Worm (Caenorhabditis elegans) whole organism, L4/young adult: ENCODE measurements around the gene rgr-1.
"Not testable (repeated sequence)": the region's sequence is repeated elsewhere in the genome, so short reads cannot be mapped to it uniquely, and the experiment has no call there.

Experiments used
- W03F9.2 ChIP-seq: fragments of 150-350 bp; optimal IDR thresholded peaks from 2 replicates; lab custom pipeline; 2014; ENCODE audit warnings: missing biosample characterization, missing genetic modification characterization
- dao-5 ChIP-seq: sonication (generic microtip); optimal IDR thresholded peaks from 2 replicates; lab custom pipeline; 2016; ENCODE audit warnings: missing genotype, missing genetic modification characterization, moderate library complexity, missing compliant biosample characterization
- him-1 ChIP-seq: sonication (generic microtip); optimal IDR thresholded peaks from 2 replicates; lab custom pipeline; 2016; ENCODE audit warnings: missing genotype, missing genetic modification reagents, missing genetic modification characterization, missing compliant biosample characterization

rgr-1 gene

DNA sequence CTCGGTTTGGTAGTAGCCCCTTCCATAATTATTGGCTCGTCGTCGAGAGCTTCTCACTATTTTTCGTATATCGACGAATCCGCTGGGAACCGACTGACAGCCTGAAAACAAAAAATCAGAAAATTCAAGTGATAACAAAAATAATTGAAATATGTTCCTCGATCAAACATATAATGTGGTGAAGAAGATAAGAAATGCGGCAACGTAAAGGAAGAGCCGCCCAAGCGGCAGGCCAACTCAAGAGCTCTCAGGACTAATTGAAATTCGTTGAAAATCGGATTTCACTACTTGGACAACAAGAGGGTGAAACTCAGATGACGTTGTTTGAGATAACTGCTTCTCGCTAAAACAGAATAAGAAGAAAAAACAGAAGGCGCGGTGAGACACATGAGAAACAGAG is 3.5 kb upstream of the rgr-1 start, which contains the start of gene slc-17.2:
Gene slc-17.2, minus strand, starts transcription at position 101 of the 400 bp plus-strand sequence.
- TF ChIP-seq him-1 (tag; lab: Kevin White, UChicago) = no peak
- no peak for TF ChIP-seq dao-5 (tag; lab: Kevin White, UChicago)
- no peak for TF ChIP-seq W03F9.2 (tag; lab: Kevin White, UChicago)

DNA sequence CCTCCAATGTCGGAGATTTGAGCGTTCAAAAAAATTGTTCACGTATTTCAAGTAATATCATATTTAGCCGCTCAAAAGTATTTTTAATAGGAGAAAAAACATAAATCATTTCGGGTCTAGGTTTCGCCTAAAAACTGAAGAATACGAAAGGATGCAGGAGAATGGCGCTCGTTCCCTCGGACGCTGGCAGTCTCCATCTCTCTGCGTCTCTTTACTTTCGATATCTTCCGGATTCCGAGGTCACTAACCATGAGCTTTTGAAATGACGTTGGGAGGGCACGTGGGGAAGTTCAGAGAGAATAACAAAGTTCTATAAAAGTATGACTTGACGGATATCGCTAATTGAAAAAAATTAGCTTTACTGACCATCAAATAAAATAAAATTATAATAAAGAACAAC is 2.6 kb upstream of the rgr-1 start:
- TF ChIP-seq him-1 (tag; lab: Kevin White, UChicago) (no peak), dao-5 (tag; lab: Kevin White, UChicago) (no peak), W03F9.2 (tag; lab: Kevin White, UChicago) (no peak)

DNA sequence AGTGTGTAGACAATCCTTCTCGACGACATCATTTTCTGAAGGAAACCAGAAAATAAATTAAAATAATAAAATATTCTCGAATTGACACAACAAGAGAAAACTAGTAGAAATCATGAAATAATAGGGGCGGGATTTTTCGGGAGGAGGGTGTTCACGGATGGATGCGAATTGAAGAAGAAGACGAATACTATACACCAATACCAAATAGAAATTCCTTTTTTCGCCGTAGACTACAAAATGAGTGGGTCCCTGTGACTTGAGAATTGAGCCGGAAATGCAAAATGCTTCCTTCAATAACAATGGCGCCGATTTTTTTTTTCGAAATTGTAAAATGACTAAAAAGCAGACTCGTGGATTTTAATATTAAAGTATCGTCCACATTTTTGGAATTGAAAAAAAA is 7.5 kb downstream of the rgr-1 start, which contains the start of gene nlp-48:
Gene nlp-48, minus strand, starts transcription at position 101 of the 400 bp plus-strand sequence.
- TF ChIP-seq dao-5 (tag; lab: Kevin White, UChicago) = no peak

DNA sequence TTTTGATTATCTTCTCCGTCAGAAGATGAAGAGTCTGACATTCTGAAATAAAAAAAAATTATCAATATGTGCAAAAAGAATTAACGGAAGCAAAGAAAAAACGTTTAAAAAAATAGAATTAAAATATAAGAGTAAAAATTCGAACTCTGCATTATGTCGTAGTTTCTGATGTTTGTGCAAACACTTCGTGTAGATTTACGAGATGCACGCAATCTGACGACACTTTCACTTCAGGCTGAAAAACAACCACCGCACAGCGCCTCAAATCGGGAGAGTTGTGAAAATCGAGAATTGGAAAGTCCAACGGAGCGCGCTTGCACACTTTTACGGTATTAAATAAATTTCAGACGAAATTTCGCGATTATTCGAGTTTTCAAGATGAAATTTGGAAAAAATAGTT is 13.1 kb downstream of the rgr-1 start, which contains the start of gene T26G10.1:
Gene T26G10.1, minus strand, starts transcription at position 42 of the 400 bp plus-strand sequence.
- TF ChIP-seq him-1 (tag; lab: Kevin White, UChicago) = no peak
- TF ChIP-seq dao-5 (tag; lab: Kevin White, UChicago) = no peak
- peak; percentile 44 for TF ChIP-seq W03F9.2 (tag; lab: Kevin White, UChicago)

DNA sequence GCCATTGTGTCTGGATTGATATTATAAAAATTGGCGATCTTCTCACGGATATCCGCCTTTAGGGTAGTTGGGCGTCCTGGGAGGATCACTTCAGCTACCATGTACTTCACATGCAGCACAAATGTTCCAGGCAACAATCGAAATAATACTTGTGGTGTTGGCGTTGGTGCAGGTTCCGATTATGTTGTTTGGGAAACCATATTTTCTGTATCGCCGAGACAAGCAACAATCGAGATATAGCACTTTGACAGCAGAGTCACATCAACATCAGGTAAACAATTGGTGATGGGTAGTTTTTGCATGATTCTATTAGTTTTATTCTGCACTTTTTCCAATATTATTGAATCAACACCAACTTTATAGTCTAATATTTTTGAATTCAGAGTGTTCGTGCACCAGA is 19.8 kb downstream of the rgr-1 start, which contains the start of gene T26G10.3:
Gene T26G10.3, minus strand, starts transcription at position 101 of the 400 bp plus-strand sequence.
- no peak for TF ChIP-seq W03F9.2 (tag; lab: Kevin White, UChicago)
- no peak for TF ChIP-seq him-1 (tag; lab: Kevin White, UChicago)
- no peak for TF ChIP-seq dao-5 (tag; lab: Kevin White, UChicago)

DNA sequence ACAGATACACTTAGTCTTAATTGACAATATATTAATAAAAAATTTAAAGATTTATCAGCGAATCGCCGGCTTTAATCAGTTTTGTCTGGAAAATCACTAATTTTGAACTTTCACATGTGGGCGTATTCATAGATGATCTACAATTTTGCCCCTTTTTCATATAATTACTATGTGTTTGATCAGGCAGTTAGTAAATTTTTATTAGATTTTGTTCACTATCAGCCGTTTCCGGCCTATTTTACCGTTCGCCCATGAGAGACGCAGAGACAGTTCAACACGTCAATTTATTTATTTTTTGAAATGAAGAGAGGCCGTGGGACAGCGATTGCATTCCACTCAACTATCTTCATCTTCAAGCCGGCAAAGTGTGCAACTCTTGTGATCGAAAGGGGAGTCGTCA is 26.7 kb downstream of the rgr-1 start, which contains the start of gene T26G10.4:
Gene T26G10.4, plus strand, starts transcription at position 301 of the 400 bp plus-strand sequence.
- not testable (repeated sequence) for TF ChIP-seq W03F9.2, him-1, dao-5 (tag; lab: Kevin White, UChicago)

DNA sequence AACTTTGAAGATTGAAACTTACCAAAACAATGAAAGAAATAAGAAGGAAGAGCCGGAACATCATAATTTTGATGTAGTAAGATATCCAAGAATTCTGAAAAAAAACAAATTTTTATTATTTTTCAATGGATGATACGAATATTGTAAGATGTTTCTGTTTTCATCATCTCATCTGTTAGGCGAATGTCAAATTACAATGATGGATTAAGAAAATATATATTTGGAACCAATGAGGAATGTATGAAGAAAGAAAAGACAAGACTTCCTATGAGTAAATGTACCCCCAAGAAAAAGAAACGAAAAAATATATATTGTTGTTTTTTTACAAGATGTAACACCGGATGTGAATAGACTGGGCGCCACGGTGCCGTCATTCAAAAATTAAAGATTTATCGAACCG is 32.8 kb downstream of the rgr-1 start, which contains the start of gene T26G10.5:
Gene T26G10.5, minus strand, starts transcription at position 101 of the 400 bp plus-strand sequence.
- TF ChIP-seq dao-5 (tag; lab: Kevin White, UChicago) = no peak
- TF ChIP-seq W03F9.2 (tag; lab: Kevin White, UChicago) = no peak
- no peak for TF ChIP-seq him-1 (tag; lab: Kevin White, UChicago)

DNA sequence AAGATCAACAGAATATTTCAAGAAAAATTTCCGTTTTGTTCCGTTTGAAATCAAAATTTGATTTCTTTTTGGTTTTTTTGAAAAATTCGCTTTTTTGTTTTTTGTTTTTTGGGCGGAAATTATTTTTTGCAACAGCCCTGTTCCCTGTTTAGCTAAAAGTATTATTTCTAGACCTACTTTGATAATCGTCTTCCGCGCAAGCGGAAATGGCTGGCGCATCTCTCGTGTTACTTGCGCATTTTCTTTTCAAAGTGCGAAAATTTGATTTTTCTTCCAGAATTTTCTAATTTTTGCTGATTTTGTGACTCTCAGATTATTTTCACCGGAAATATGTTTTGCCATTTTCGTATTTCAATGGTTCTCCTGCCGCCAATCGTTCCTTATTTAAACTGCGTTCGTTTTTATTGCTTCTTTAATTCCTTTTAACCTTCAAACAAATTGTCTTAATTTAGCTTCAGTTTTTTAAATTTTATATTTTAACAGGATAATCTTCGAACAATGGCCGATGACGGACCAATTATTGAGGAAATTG is 40.1 kb downstream of the rgr-1 start, which contains the start of gene cpar-1:
Gene cpar-1, plus strand, starts transcription at position 482 of the 532 bp plus-strand sequence.
- TF ChIP-seq him-1 (tag; lab: Kevin White, UChicago) (no peak), W03F9.2 (tag; lab: Kevin White, UChicago) (no peak), dao-5 (tag; lab: Kevin White, UChicago) (no peak)

DNA sequence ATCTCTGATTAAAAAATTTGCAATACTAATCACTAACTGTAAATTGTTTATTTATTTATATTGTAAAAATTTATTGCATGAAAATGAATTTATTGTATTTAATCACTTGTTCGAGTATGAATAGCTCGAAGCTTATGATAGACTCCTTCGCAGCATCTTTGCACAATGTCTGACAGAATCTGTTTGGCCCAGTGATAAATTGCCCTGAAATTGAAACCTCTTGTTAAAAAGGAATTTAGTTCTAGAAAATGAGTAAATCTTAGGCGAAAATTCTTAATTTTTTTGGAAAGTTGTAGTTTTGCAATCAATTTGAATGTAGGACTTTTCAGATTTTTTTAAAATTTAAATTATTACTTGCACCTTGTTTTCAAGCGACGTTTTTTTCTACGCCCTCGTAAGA is 41.5 kb downstream of the rgr-1 start:
- TF ChIP-seq him-1 (tag; lab: Kevin White, UChicago) (no peak), W03F9.2 (tag; lab: Kevin White, UChicago) (no peak), dao-5 (tag; lab: Kevin White, UChicago) (no peak)

DNA sequence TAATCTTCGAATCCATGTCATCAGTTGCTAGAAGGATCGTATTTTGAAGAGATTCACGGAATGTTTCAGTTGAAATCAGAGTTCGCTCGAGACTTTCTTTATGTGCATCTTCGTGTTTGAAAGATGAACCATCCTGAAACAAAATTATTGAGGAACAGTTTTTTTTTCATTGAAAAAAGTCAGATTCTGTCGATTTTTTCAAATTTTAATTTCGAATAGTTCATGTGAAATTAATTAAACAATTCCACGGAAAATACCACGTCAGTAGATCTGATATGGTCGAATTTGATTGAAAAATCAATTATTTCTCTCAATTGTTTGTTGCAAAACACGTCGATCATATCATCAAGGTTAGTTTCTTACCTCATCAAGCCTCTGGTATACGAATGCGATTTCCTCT is 45.9 kb downstream of the rgr-1 start, which contains the start of gene F54C8.1:
Gene F54C8.1, plus strand, starts transcription at position 301 of the 400 bp plus-strand sequence.
- TF ChIP-seq dao-5 (tag; lab: Kevin White, UChicago) (no peak), W03F9.2 (tag; lab: Kevin White, UChicago) (no peak), him-1 (tag; lab: Kevin White, UChicago) (no peak)

DNA sequence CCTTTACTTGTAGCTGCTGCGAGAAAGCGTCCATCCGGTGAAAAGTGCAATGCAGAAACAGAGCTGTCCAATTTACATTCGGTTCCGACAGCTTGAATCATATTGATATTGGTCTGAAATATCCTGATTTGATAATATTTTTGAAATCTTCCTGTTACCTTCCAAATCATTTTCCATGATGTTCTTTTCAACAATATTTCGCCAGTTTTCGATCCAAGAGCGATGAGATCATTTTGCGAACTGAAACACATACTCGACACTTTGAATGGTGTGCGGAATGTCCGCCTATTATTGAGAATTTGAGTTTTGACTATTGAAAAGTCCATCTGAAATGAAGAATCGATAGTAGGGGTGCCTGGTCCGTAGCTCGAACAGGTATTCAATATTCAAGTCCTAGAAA is 47.6 kb downstream of the rgr-1 start, which contains the start of gene emb-30:
Gene emb-30, minus strand, starts transcription at position 328 of the 400 bp plus-strand sequence.
- TF ChIP-seq him-1 (tag; lab: Kevin White, UChicago) = no peak
- no peak for TF ChIP-seq W03F9.2 (tag; lab: Kevin White, UChicago)
- TF ChIP-seq dao-5 (tag; lab: Kevin White, UChicago) = no peak

DNA sequence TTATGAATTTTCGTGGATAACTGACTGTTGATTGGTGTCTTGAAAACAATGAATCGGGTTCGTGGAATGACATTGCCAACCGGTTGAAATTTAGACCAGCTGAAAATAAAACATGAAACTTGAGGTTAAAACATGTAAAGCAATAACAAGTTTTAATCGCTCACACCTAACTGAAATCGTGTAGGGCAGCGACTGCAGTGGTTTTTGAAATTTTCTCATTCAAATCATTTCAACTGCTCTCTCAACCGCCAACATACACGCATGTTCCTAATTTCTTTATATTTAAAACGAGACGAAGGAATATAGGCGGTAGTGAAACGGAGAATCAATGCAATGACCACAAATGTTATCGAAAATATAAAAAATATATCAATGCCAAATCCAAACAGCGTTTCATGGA is 49.3 kb downstream of the rgr-1 start:
- no peak for TF ChIP-seq dao-5 (tag; lab: Kevin White, UChicago)
- no peak for TF ChIP-seq him-1 (tag; lab: Kevin White, UChicago)
- TF ChIP-seq W03F9.2 (tag; lab: Kevin White, UChicago) = no peak

DNA sequence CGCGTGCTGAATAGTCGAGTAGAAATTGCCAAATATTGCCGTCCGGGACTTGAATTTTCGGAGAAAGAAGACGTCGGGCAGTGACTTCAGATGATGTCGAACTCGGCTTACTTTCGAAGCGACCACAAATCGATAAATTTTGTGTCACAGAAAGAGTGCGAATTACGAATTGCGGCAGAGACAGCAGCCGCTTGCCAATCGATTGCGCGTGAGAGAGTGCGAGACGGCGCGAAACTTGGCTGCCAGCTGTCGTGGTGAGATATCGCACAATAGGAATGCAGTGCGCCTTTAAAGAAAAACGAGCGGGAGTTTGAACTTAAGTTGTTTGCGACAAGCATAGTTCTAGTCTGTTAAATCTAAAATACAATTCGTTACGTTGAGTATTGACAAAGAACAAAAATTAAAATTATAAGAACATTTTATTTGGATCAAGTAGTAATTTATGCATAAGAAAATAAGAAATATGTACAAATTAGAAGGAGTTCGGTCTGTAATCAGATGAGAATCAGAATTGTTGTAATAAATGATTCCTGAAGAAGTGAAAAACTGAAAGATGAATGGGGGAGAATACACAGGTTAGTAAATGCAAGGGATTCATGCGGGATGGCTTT is 50.0 kb downstream of the rgr-1 start, which contains the start of gene pir-2:
Gene pir-2, minus strand, starts transcription at position 218 of the 611 bp plus-strand sequence.
- TF ChIP-seq W03F9.2 (tag; lab: Kevin White, UChicago) = peak; percentile 52
- TF ChIP-seq dao-5 (tag; lab: Kevin White, UChicago) = no peak
